Fruit fly (Drosophila melanogaster): Measurements from ENCODE around the gene Acf.
A peak's percentile ranks its signal among the peaks of the same experiment; 100 is the strongest.

- TF ChIP-seq CG8632 (GFP tag; optimal IDR thresholded peaks at IDR 0.05) (no peak), achi (GFP tag; optimal IDR thresholded peaks at IDR 0.05) (no peak), Sox15 (GFP tag; optimal IDR thresholded peaks at IDR 0.05) (no peak), Gug (GFP tag; IDR thresholded peaks at IDR 0.05) (no peak), CG15336 (GFP tag; IDR thresholded peaks at IDR 0.05) (no peak), CG11762 (GFP tag; optimal IDR thresholded peaks at IDR 0.05; ENCODE audit: insufficient read depth) (no peak), CG6854 (GFP tag; optimal IDR thresholded peaks at IDR 0.05) (no peak), Hr39 (GFP tag; optimal IDR thresholded peaks at IDR 0.05) (no peak), CG9139 (GFP tag; optimal IDR thresholded peaks at IDR 0.05) (no peak), CG34406 (GFP tag; optimal IDR thresholded peaks at IDR 0.05) (no peak), CG3032 (tag; optimal IDR thresholded peaks at IDR 0.05) (peak; percentile 11), Sox102F (GFP tag; optimal IDR thresholded peaks at IDR 0.05) (no peak), OdsH (GFP tag; optimal IDR thresholded peaks at IDR 0.05) (no peak)
Observed at dm6 chr3R:31747429-31748048, 46.2 kb upstream of the Acf start, which contains the start of the genes nero and CG1910.
